Fruit fly (Drosophila melanogaster): ENCODE results near the gene CG31251.

The CG31251 gene

dm6 chr3R:17718051-17718693 is 33.5 kb upstream of the CG31251 start, which contains the start of gene osa (continued):
- TF ChIP-seq CG4617 (GFP tag; optimal IDR thresholded peaks at IDR 0.05; ENCODE audit: borderline replicate concordance) (peak; percentile 43), CG2712 (tag; optimal IDR thresholded peaks at IDR 0.05) (peak; percentile 25), Awh (GFP tag; IDR thresholded peaks at IDR 0.05) (no peak), Tbp (GFP tag; optimal IDR thresholded peaks at IDR 0.05) (no peak), CG7357 (GFP tag; IDR thresholded peaks at IDR 0.05) (no peak), CG12219 (GFP tag; optimal IDR thresholded peaks at IDR 0.05) (peak; percentile 0), chif (GFP tag; optimal IDR thresholded peaks at IDR 0.05) (no peak), CG18476 (GFP tag; optimal IDR thresholded peaks at IDR 0.05) (no peak), ab (GFP tag; optimal IDR thresholded peaks at IDR 0.05) (no peak), CG3407 (GFP tag; optimal IDR thresholded peaks at IDR 0.05) (no peak), Dad (GFP tag; optimal IDR thresholded peaks at IDR 0.05) (peak; percentile 8), Lhr (GFP tag; optimal IDR thresholded peaks at IDR 0.05) (peak; percentile 39), CG10959 (GFP tag; IDR thresholded peaks at IDR 0.05) (no peak), CG11093 (GFP tag; IDR thresholded peaks at IDR 0.05) (no peak), NfI (GFP tag; optimal IDR thresholded peaks at IDR 0.05) (no peak), CG10654 (GFP tag; optimal IDR thresholded peaks at IDR 0.05) (no peak), pfk (GFP tag; optimal IDR thresholded peaks at IDR 0.05) (peak; percentile 88), CG4730 (GFP tag; IDR thresholded peaks at IDR 0.05) (no peak), vnd (GFP tag; IDR thresholded peaks at IDR 0.05; ENCODE audit: partially characterized antibody) (no peak), CG3847 (GFP tag; IDR thresholded peaks at IDR 0.05) (no peak), Max (GFP tag; optimal IDR thresholded peaks at IDR 0.05) (peak; percentile 33), Camta (GFP tag; optimal IDR thresholded peaks at IDR 0.05) (peak; percentile 2), CG12391 (tag; optimal IDR thresholded peaks at IDR 0.05) (peak; percentile 10), CG12299 (tag; optimal IDR thresholded peaks at IDR 0.05) (no peak), sug (tag; optimal IDR thresholded peaks at IDR 0.05) (peak; percentile 29), CG10267 (tag; optimal IDR thresholded peaks at IDR 0.05) (peak; percentile 35), CHES-1-like (GFP tag; optimal IDR thresholded peaks at IDR 0.05) (peak; percentile 41), stwl (tag; optimal IDR thresholded peaks at IDR 0.05) (peak; percentile 64), Kr (GFP tag; optimal IDR thresholded peaks at IDR 0.05) (no peak), H15 (GFP tag; IDR thresholded peaks at IDR 0.05) (no peak), wek (GFP tag; optimal IDR thresholded peaks at IDR 0.05) (no peak), CG9797 (GFP tag; optimal IDR thresholded peaks at IDR 0.05) (peak; percentile 52), fru (optimal IDR thresholded peaks at IDR 0.05) (no peak), CG15601 (tag; optimal IDR thresholded peaks at IDR 0.05) (peak; percentile 17), Lim3 (GFP tag; IDR thresholded peaks at IDR 0.05) (no peak), CG16863 (GFP tag; optimal IDR thresholded peaks at IDR 0.05) (no peak), CG7963 (GFP tag; IDR thresholded peaks at IDR 0.05; ENCODE audit: partially characterized antibody) (no peak), nerfin-2 (GFP tag; IDR thresholded peaks at IDR 0.05; ENCODE audit: partially characterized antibody) (no peak), ems (GFP tag; optimal IDR thresholded peaks at IDR 0.05) (no peak), trem (tag; optimal IDR thresholded peaks at IDR 0.05) (peak; percentile 53), corto (GFP tag; optimal IDR thresholded peaks at IDR 0.05) (peak; percentile 23), CG9727 (GFP tag; optimal IDR thresholded peaks at IDR 0.05) (peak; percentile 51)
